Worm (Caenorhabditis elegans): ENCODE data around the gene F53F4.16.

The F53F4.16 gene

DNA sequence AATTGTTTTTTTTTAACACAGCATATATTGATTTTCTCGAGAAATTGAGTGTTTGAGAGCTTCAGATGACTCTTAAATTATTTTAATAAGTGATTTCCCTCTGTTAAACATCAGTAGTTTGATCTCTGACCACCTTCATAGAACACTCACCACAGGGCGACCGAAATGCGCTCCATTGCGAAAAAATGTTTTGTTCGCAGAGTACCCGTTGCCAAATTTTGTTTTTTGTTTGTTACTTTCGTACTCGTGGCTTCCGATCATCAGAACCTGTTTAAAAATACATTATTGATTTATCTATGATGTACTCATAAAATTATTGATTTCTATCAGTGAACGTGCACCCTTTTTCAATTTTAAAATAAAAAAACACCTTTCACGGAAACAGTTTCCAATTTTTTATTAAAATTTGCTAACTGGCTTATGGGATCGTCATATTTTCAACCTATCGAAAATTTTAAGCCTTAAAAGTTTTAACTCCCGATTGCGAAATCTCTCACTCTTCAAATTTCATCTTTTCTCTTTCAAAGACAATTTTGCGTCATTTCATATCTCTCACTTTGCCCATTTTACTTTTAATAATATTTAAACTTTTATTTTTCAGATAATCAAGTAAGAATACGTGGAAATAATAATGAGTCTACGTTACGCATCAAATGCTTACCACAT is 39.2 kb upstream of the F53F4.16 start, which contains the start of gene letm-1:
TSS of gene letm-1 (plus strand) at position 598 of the 666 bp plus-strand sequence.
- TF ChIP-seq ztf-18 (tag; optimal IDR thresholded peaks at IDR 0.05) = peak; percentile 15
- TF ChIP-seq pbrm-1 (GFP tag; IDR thresholded peaks at IDR 0.05) = 0 out of 2 replicates have a peak, but pooled peaks have one; percentile 24
- TF ChIP-seq attf-5 (GFP tag; optimal IDR thresholded peaks at IDR 0.05) = peak; percentile 21
- TF ChIP-seq lin-26 (GFP tag; IDR thresholded peaks at IDR 0.05) = peak; percentile 15; the same call in 1 of the 2 replicates
- peak; percentile 38; the same call in 1 of the 2 replicates for TF ChIP-seq cebp-1 (GFP tag; IDR thresholded peaks at IDR 0.05)
- peak; percentile 92 for TF ChIP-seq cebp-1 (tag; optimal IDR thresholded peaks at IDR 0.05)
- TF ChIP-seq nfya-2 (GFP tag; IDR thresholded peaks at IDR 0.05) = no peak
- no peak for TF ChIP-seq lir-1 (GFP tag; conservative IDR thresholded peaks at IDR 0.05)
- TF ChIP-seq repo-1 (tag; optimal IDR thresholded peaks at IDR 0.05) = no peak
- TF ChIP-seq tbx-9 (tag; optimal IDR thresholded peaks at IDR 0.05; ENCODE audit: borderline replicate concordance) = no peak
- TF ChIP-seq egl-18 (GFP tag; IDR thresholded peaks at IDR 0.05) = no peak
- TF ChIP-seq nhr-80 (tag; optimal IDR thresholded peaks at IDR 0.05) = peak; percentile 51
- TF ChIP-seq mcd-1 (GFP tag; IDR thresholded peaks at IDR 0.05) = peak; percentile 14; the same call in 1 of the 2 replicates
- TF ChIP-seq hmg-1.2 (GFP tag; IDR thresholded peaks at IDR 0.05) = no peak
- 0 out of 2 replicates have a peak, but pooled peaks have one; percentile 18 for TF ChIP-seq madf-6 (GFP tag; IDR thresholded peaks at IDR 0.05)
- no peak for TF ChIP-seq F57C9.4 (tag; optimal IDR thresholded peaks at IDR 0.05)
- TF ChIP-seq aptf-2 (GFP tag; conservative IDR thresholded peaks at IDR 0.05) = no peak
- no peak for TF ChIP-seq ceh-91 (GFP tag; IDR thresholded peaks at IDR 0.05)
- TF ChIP-seq die-1 (tag; optimal IDR thresholded peaks at IDR 0.05) = no peak

ce11 chrV:13660115-13660514 is 38.5 kb upstream of the F53F4.16 start:
- TF ChIP-seq F33H1.4 (GFP tag; IDR thresholded peaks at IDR 0.05) = peak; percentile 88
- no peak for TF ChIP-seq madf-3 (GFP tag; IDR thresholded peaks at IDR 0.05)
- no peak for TF ChIP-seq let-526 (GFP tag; IDR thresholded peaks at IDR 0.05)
- TF ChIP-seq lsl-1 (GFP tag; optimal IDR thresholded peaks at IDR 0.05) = peak; percentile 90
- TF ChIP-seq ztf-18 (tag; optimal IDR thresholded peaks at IDR 0.05) = no peak
- no peak for TF ChIP-seq attf-5 (GFP tag; optimal IDR thresholded peaks at IDR 0.05)
- no peak for TF ChIP-seq snpc-4 (GFP tag; optimal IDR thresholded peaks at IDR 0.05)
- no peak for TF ChIP-seq snpc-4 (tag; optimal IDR thresholded peaks at IDR 0.05)
- TF ChIP-seq attf-3 (GFP tag; conservative IDR thresholded peaks at IDR 0.05) = no peak
- no peak for TF ChIP-seq ztf-22 (GFP tag; optimal IDR thresholded peaks at IDR 0.05)
- TF ChIP-seq rcor-1 (GFP tag; IDR thresholded peaks at IDR 0.05) = no peak
- no peak for TF ChIP-seq T07F8.4 (tag; optimal IDR thresholded peaks at IDR 0.05)
- TF ChIP-seq lin-54 (GFP tag; optimal IDR thresholded peaks at IDR 0.05) = peak; percentile 37
- TF ChIP-seq D2030.7 (GFP tag; IDR thresholded peaks at IDR 0.05) = peak; percentile 42; the same call in 1 of the 2 replicates
- no peak for TF ChIP-seq nfyb-1 (GFP tag; IDR thresholded peaks at IDR 0.05)
- no peak for TF ChIP-seq gei-17 (GFP tag; optimal IDR thresholded peaks at IDR 0.05)
- no peak for TF ChIP-seq ets-4 (GFP tag; optimal IDR thresholded peaks at IDR 0.05)
- no peak for TF ChIP-seq lin-40 (tag; optimal IDR thresholded peaks at IDR 0.05)
- no peak for TF ChIP-seq zfh-2 (GFP tag; conservative IDR thresholded peaks at IDR 0.05)
- peak; percentile 63 for TF ChIP-seq madf-8 (GFP tag; conservative IDR thresholded peaks at IDR 0.05)
- no peak for TF ChIP-seq dpff-1 (tag; optimal IDR thresholded peaks at IDR 0.05)
- no peak for TF ChIP-seq lag-1 (GFP tag; IDR thresholded peaks at IDR 0.05)
- no peak for TF ChIP-seq ccch-3 (GFP tag; optimal IDR thresholded peaks at IDR 0.05)
- peak; percentile 16; the same call in 1 of the 2 replicates for TF ChIP-seq hsf-1 (GFP tag; IDR thresholded peaks at IDR 0.05)
- TF ChIP-seq sea-2 (GFP tag; IDR thresholded peaks at IDR 0.05) = no peak
- no peak for TF ChIP-seq tlf-1 (GFP tag; optimal IDR thresholded peaks at IDR 0.05)
- TF ChIP-seq F39B2.1 (GFP tag; IDR thresholded peaks at IDR 0.05) = no peak
- TF ChIP-seq xnd-1 (tag; optimal IDR thresholded peaks at IDR 0.05) = peak; percentile 80
- TF ChIP-seq ama-1 (optimal IDR thresholded peaks at IDR 0.05) = no peak
- TF ChIP-seq ama-1 (GFP tag; optimal IDR thresholded peaks at IDR 0.05) = no peak
- peak; percentile 88 for TF ChIP-seq madf-6 (GFP tag; IDR thresholded peaks at IDR 0.05)
- TF ChIP-seq akir-1 (GFP tag; optimal IDR thresholded peaks at IDR 0.05) = no peak
- TF ChIP-seq lin-26 (GFP tag; IDR thresholded peaks at IDR 0.05) = no peak

Data from whole organism, young adult.